In the genomic region with DNA sequence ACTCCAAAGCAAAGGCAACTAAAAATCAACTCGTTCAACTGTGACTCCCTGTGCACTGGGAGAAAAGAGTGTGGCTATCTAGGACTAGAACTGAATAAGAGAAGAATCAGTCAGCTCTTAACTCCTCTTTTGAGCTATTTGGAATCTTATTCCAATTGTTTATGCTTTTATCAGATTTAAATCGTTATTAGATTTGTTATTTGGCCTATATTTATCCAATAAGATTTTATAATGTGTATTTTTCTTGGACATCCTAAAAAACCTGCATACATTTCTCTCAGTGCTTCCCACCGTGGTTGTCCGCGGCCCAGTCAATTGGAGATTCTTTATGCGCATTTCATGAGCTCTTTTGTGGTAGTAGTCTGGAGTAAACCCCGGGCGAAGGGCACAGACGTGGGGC, we compare ENCODE assay signal across 4 fruit fly cellular contexts.
TF ChIP-seq lines count a peak whose summit lies in the region.

No protein-coding gene starts in this region.

- TF ChIP-seq CTCF in whole organism, embryonic (GFP tag; optimal IDR thresholded peaks at IDR 0.05; lab: Kevin White, UChicago), result no peak

TF ChIP-seq in whole organism, embryonic, 481 proteins besides CTCF, POLR2A, EP300 and RAD21 (continues in another document):
- no peak for TF ChIP-seq disco-r (GFP tag; optimal IDR thresholded peaks at IDR 0.05; lab: Kevin White, UChicago)
- TF ChIP-seq fru (optimal IDR thresholded peaks at IDR 0.05; lab: Kevin White, UChicago), result no peak
- peak; percentile 69 for TF ChIP-seq Camta (GFP tag; optimal IDR thresholded peaks at IDR 0.05; lab: Kevin White, UChicago)
- TF ChIP-seq CG8478 (optimal IDR thresholded peaks at IDR 0.05; lab: Kevin White, UChicago), result no peak
- TF ChIP-seq D19B (GFP tag; optimal IDR thresholded peaks at IDR 0.05; lab: Kevin White, UChicago), result peak; percentile 14
- TF ChIP-seq Optix (GFP tag; IDR thresholded peaks at IDR 0.05; lab: Robert Waterston, UW), result peak; percentile 13; the same call in 1 of the 3 replicates
- TF ChIP-seq MTF-1 (GFP tag; optimal IDR thresholded peaks at IDR 0.05; lab: Kevin White, UChicago; ENCODE audit: borderline replicate concordance), result peak; percentile 4
- peak; percentile 74 for TF ChIP-seq CG13296 (GFP tag; optimal IDR thresholded peaks at IDR 0.05; lab: Kevin White, UChicago)
- no peak for TF ChIP-seq hb (GFP tag; IDR thresholded peaks at IDR 0.05; lab: Robert Waterston, UW; ENCODE audit: partially characterized antibody)
- peak; percentile 70 for TF ChIP-seq sisA (GFP tag; IDR thresholded peaks at IDR 0.05; lab: Robert Waterston, UW)
- peak; percentile 26 for TF ChIP-seq CG30431 (GFP tag; optimal IDR thresholded peaks at IDR 0.05; lab: Kevin White, UChicago)
- no peak for TF ChIP-seq HLHmδ (GFP tag; optimal IDR thresholded peaks at IDR 0.05; lab: Kevin White, UChicago)
- peak; percentile 53 for TF ChIP-seq CG1602 (GFP tag; optimal IDR thresholded peaks at IDR 0.05; lab: Kevin White, UChicago)
- TF ChIP-seq br (optimal IDR thresholded peaks at IDR 0.05; lab: Kevin White, UChicago), result no peak
- peak; percentile 31 for TF ChIP-seq CG12104 (GFP tag; optimal IDR thresholded peaks at IDR 0.05; lab: Kevin White, UChicago)
- no peak for TF ChIP-seq Elba2 (GFP tag; optimal IDR thresholded peaks at IDR 0.05; lab: Kevin White, UChicago)
- no peak for TF ChIP-seq CG11723 (GFP tag; optimal IDR thresholded peaks at IDR 0.05; lab: Kevin White, UChicago)
- no peak for TF ChIP-seq dimm (GFP tag; IDR thresholded peaks at IDR 0.05; lab: Robert Waterston, UW)
- no peak for TF ChIP-seq CrebB (tag; optimal IDR thresholded peaks at IDR 0.05; lab: Kevin White, UChicago)
- peak; percentile 19 for TF ChIP-seq CG8281 (tag; optimal IDR thresholded peaks at IDR 0.05; lab: Kevin White, UChicago)
- peak; percentile 91 for TF ChIP-seq Med (GFP tag; lab: Kevin White, UChicago)
- TF ChIP-seq slp2 (GFP tag; optimal IDR thresholded peaks at IDR 0.05; lab: Kevin White, UChicago), result peak; percentile 62

TF ChIP-seq in whole organism, prepupa, 60 proteins besides CTCF, POLR2A, EP300 and RAD21 (continues in another document):
- peak; percentile 91 for TF ChIP-seq Smox (GFP tag; optimal IDR thresholded peaks at IDR 0.05; lab: Kevin White, UChicago)
- TF ChIP-seq CG10631 (GFP tag; optimal IDR thresholded peaks at IDR 0.05; lab: Kevin White, UChicago), result peak; percentile 94
- peak; percentile 91 for TF ChIP-seq pdm3 (GFP tag; optimal IDR thresholded peaks at IDR 0.05; lab: Kevin White, UChicago)
- TF ChIP-seq lz (GFP tag; optimal IDR thresholded peaks at IDR 0.05; lab: Kevin White, UChicago), result peak; percentile 89
- peak; percentile 95 for TF ChIP-seq svp (GFP tag; lab: Kevin White, UChicago)
- TF ChIP-seq Hr38 (GFP tag; optimal IDR thresholded peaks at IDR 0.05; lab: Kevin White, UChicago), result no peak
- TF ChIP-seq CG31627 (GFP tag; optimal IDR thresholded peaks at IDR 0.05; lab: Kevin White, UChicago), result peak; percentile 93
- peak; percentile 85 for TF ChIP-seq Hr4 (GFP tag; optimal IDR thresholded peaks at IDR 0.05; lab: Kevin White, UChicago)
- TF ChIP-seq fkh (GFP tag; optimal IDR thresholded peaks at IDR 0.05; lab: Kevin White, UChicago), result no peak
- TF ChIP-seq CG11902 (GFP tag; optimal IDR thresholded peaks at IDR 0.05; lab: Kevin White, UChicago), result peak; percentile 87
- peak; percentile 90 for TF ChIP-seq CG1621 (tag; optimal IDR thresholded peaks at IDR 0.05; lab: Kevin White, UChicago)
- peak; percentile 89 for TF ChIP-seq CG8632 (GFP tag; optimal IDR thresholded peaks at IDR 0.05; lab: Kevin White, UChicago)
- peak; percentile 88 for TF ChIP-seq CG32006 (GFP tag; optimal IDR thresholded peaks at IDR 0.05; lab: Kevin White, UChicago)
- TF ChIP-seq CG6163 (GFP tag; IDR thresholded peaks at IDR 0.05; lab: Robert Waterston, UW), result peak; percentile 87
- peak; percentile 88 for TF ChIP-seq CG15336 (GFP tag; IDR thresholded peaks at IDR 0.05; lab: Robert Waterston, UW)
- TF ChIP-seq CG6808 (GFP tag; optimal IDR thresholded peaks at IDR 0.05; lab: Kevin White, UChicago), result peak; percentile 93
- TF ChIP-seq eg (GFP tag; IDR thresholded peaks at IDR 0.05; lab: Robert Waterston, UW), result peak; percentile 80
- peak; percentile 79 for TF ChIP-seq fd85E (GFP tag; optimal IDR thresholded peaks at IDR 0.05; lab: Kevin White, UChicago)
- peak; percentile 94 for TF ChIP-seq Sox14 (GFP tag; optimal IDR thresholded peaks at IDR 0.05; lab: Kevin White, UChicago)
- TF ChIP-seq vri (GFP tag; optimal IDR thresholded peaks at IDR 0.05; lab: Kevin White, UChicago), result peak; percentile 87
- TF ChIP-seq Gug (GFP tag; IDR thresholded peaks at IDR 0.05; lab: Robert Waterston, UW), result peak; percentile 77
- TF ChIP-seq CG8119 (GFP tag; IDR thresholded peaks at IDR 0.05; lab: Robert Waterston, UW), result peak; percentile 87
- TF ChIP-seq topi (GFP tag; optimal IDR thresholded peaks at IDR 0.05; lab: Kevin White, UChicago), result peak; percentile 93

TF ChIP-seq in whole organism, pupa, 21 proteins besides CTCF, POLR2A, EP300 and RAD21:
- TF ChIP-seq CG8159 (tag; optimal IDR thresholded peaks at IDR 0.05; lab: Kevin White, UChicago) (peak; percentile 95), CG10348 (GFP tag; IDR thresholded peaks at IDR 0.05; lab: Robert Waterston, UW) (no peak), fd96Ca (GFP tag; IDR thresholded peaks at IDR 0.05; lab: Robert Waterston, UW) (peak; percentile 66; the same call in 2 of the 3 replicates), CG14655 (GFP tag; optimal IDR thresholded peaks at IDR 0.05; lab: Kevin White, UChicago) (peak; percentile 92), CG13204 (GFP tag; optimal IDR thresholded peaks at IDR 0.05; lab: Kevin White, UChicago) (peak; percentile 83), Ets98B (GFP tag; IDR thresholded peaks at IDR 0.05; lab: Robert Waterston, UW) (peak; percentile 72), Pif1B (GFP tag; optimal IDR thresholded peaks at IDR 0.05; lab: Kevin White, UChicago) (peak; percentile 88), Pif1A (GFP tag; optimal IDR thresholded peaks at IDR 0.05; lab: Kevin White, UChicago) (peak; percentile 93), gl (tag; optimal IDR thresholded peaks at IDR 0.05; lab: Kevin White, UChicago) (peak; percentile 89), rn (GFP tag; IDR thresholded peaks at IDR 0.05; lab: Robert Waterston, UW) (peak; percentile 69), CG15710 (tag; optimal IDR thresholded peaks at IDR 0.05; lab: Kevin White, UChicago) (peak; percentile 95), CG8301 (tag; optimal IDR thresholded peaks at IDR 0.05; lab: Kevin White, UChicago) (peak; percentile 87), D1 (tag; optimal IDR thresholded peaks at IDR 0.05; lab: Kevin White, UChicago) (peak; percentile 86), CG12605 (GFP tag; IDR thresholded peaks at IDR 0.05; lab: Robert Waterston, UW) (peak; percentile 71), Snoo (tag; optimal IDR thresholded peaks at IDR 0.05; lab: Kevin White, UChicago) (peak; percentile 92), CG34367 (tag; optimal IDR thresholded peaks at IDR 0.05; lab: Kevin White, UChicago) (peak; percentile 90), CG17806 (tag; optimal IDR thresholded peaks at IDR 0.05; lab: Kevin White, UChicago) (peak; percentile 95), EcR (GFP tag; optimal IDR thresholded peaks at IDR 0.05; lab: Kevin White, UChicago) (peak; percentile 65), CG32121 (GFP tag; IDR thresholded peaks at IDR 0.05; lab: Robert Waterston, UW) (peak; percentile 72), CG9948 (tag; optimal IDR thresholded peaks at IDR 0.05; lab: Kevin White, UChicago) (peak; percentile 93), CG4496 (GFP tag; IDR thresholded peaks at IDR 0.05; lab: Robert Waterston, UW) (peak; percentile 82)
TF ChIP-seq in whole organism, pupa: peak in this region for 20.

TF ChIP-seq in whole organism, wandering third instar larva, 38 proteins besides CTCF, POLR2A, EP300 and RAD21 (continues in another document):
- peak; percentile 56 for TF ChIP-seq tai (GFP tag; optimal IDR thresholded peaks at IDR 0.05; lab: Kevin White, UChicago)
- peak; percentile 89 for TF ChIP-seq psq (GFP tag; optimal IDR thresholded peaks at IDR 0.05; lab: Kevin White, UChicago)
- peak; percentile 90 for TF ChIP-seq rgr (GFP tag; optimal IDR thresholded peaks at IDR 0.05; lab: Kevin White, UChicago)
- TF ChIP-seq Rel (GFP tag; optimal IDR thresholded peaks at IDR 0.05; lab: Kevin White, UChicago), result peak; percentile 71
- no peak for TF ChIP-seq Rel (tag; optimal IDR thresholded peaks at IDR 0.05; lab: Kevin White, UChicago)
- TF ChIP-seq Hnf4 (GFP tag; optimal IDR thresholded peaks at IDR 0.05; lab: Kevin White, UChicago), result peak; percentile 88
- peak; percentile 94 for TF ChIP-seq fru (GFP tag; optimal IDR thresholded peaks at IDR 0.05; lab: Kevin White, UChicago)
- peak; percentile 71 for TF ChIP-seq sv (GFP tag; optimal IDR thresholded peaks at IDR 0.05; lab: Kevin White, UChicago)
- TF ChIP-seq br (GFP tag; optimal IDR thresholded peaks at IDR 0.05; lab: Kevin White, UChicago), result peak; percentile 91
- TF ChIP-seq ey (GFP tag; optimal IDR thresholded peaks at IDR 0.05; lab: Kevin White, UChicago), result peak; percentile 92
- TF ChIP-seq h (GFP tag; optimal IDR thresholded peaks at IDR 0.05; lab: Kevin White, UChicago), result peak; percentile 94
- TF ChIP-seq Sp1 (GFP tag; optimal IDR thresholded peaks at IDR 0.05; lab: Kevin White, UChicago), result peak; percentile 88
- TF ChIP-seq woc (GFP tag; optimal IDR thresholded peaks at IDR 0.05; lab: Kevin White, UChicago), result peak; percentile 90
- peak; percentile 89 for TF ChIP-seq HLH106 (tag; optimal IDR thresholded peaks at IDR 0.05; lab: Kevin White, UChicago)
- TF ChIP-seq lola (GFP tag; optimal IDR thresholded peaks at IDR 0.05; lab: Kevin White, UChicago), result no peak
- TF ChIP-seq Myc (optimal IDR thresholded peaks at IDR 0.05; lab: Kevin White, UChicago), result no peak
- TF ChIP-seq foxo (GFP tag; optimal IDR thresholded peaks at IDR 0.05; lab: Kevin White, UChicago), result peak; percentile 51 to 93
- peak; percentile 72 for TF ChIP-seq CrebA (GFP tag; optimal IDR thresholded peaks at IDR 0.05; lab: Kevin White, UChicago; ENCODE audit: borderline replicate concordance)
- TF ChIP-seq sage (GFP tag; optimal IDR thresholded peaks at IDR 0.05; lab: Kevin White, UChicago), result peak; percentile 57
- TF ChIP-seq pan (optimal IDR thresholded peaks at IDR 0.05; lab: Kevin White, UChicago), result no peak
- TF ChIP-seq usp (GFP tag; optimal IDR thresholded peaks at IDR 0.05; lab: Kevin White, UChicago), result no peak
- TF ChIP-seq dsf (GFP tag; optimal IDR thresholded peaks at IDR 0.05; lab: Kevin White, UChicago; ENCODE audit: borderline replicate concordance), result peak; percentile 14
- peak; percentile 50 for TF ChIP-seq CG9705 (GFP tag; optimal IDR thresholded peaks at IDR 0.05; lab: Kevin White, UChicago)
- no peak for TF ChIP-seq Dfd (GFP tag; optimal IDR thresholded peaks at IDR 0.05; lab: Kevin White, UChicago)
- TF ChIP-seq Hr78 (GFP tag; optimal IDR thresholded peaks at IDR 0.05; lab: Kevin White, UChicago), result no peak
- TF ChIP-seq dmrt93B (GFP tag; optimal IDR thresholded peaks at IDR 0.05; lab: Kevin White, UChicago), result peak; percentile 80
- no peak for TF ChIP-seq N (GFP tag; optimal IDR thresholded peaks at IDR 0.05; lab: Kevin White, UChicago)
- peak; percentile 92 for TF ChIP-seq OdsH (GFP tag; optimal IDR thresholded peaks at IDR 0.05; lab: Kevin White, UChicago)
- TF ChIP-seq CG32264 (GFP tag; optimal IDR thresholded peaks at IDR 0.05; lab: Kevin White, UChicago), result peak; percentile 85
